Worm (Caenorhabditis elegans): ENCODE measurements around the gene F36H12.10.
"Not testable (repeated sequence)": the region's sequence is repeated elsewhere in the genome, so short reads cannot be mapped to it uniquely, and the experiment has no call there.

Gene F36H12.10

DNA sequence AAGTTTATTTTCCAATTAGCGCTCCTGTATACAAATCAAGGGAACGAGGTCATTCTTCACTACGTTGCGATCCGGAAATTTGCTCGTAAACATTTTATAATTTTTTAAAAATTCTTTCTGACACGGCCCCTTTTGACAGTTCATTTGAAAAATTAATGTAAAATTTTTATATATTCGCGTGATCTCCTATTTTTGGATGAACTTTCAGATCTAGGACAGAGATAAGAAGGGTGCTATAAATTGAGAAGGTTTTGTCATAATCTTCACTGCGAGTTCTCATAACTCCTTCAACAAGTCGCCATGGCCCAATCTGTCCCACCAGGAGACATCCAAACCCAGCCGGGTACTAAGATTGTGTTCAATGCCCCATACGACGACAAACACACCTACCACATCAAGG is 5.7 kb upstream of the F36H12.10 start, which contains the start of gene msp-19:
Gene msp-19, plus strand, starts transcription at position 301 of the 400 bp plus-strand sequence.
- not testable (repeated sequence) for TF ChIP-seq hlh-13 (GFP tag; optimal IDR thresholded peaks at IDR 0.05); unc-42 (tag; optimal IDR thresholded peaks at IDR 0.05); odd-2 (tag; optimal IDR thresholded peaks at IDR 0.05)

DNA sequence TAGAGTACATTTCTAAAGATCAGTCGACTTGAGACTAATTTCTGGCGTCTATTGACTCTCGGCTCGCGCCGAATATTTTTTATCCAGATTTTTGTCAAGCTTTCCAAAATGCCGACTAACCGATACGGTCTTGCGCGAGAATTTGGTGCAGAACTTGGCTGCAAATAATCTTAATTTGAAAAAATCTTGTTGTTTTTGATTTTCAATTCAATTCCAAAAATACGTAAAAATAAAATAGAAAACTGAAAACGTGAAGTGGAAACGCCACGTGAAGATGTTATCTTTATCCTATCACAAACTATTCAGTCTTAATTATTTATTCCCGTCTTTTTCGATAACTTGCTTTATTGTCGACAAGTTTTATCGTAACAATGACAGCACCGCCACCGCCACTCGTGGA is 3.8 kb upstream of the F36H12.10 start, which contains the start of gene ttbk-2.1:
Gene ttbk-2.1, plus strand, starts transcription at position 301 of the 400 bp plus-strand sequence.
- TF ChIP-seq lim-6, hlh-8, ttx-3 (tag; optimal IDR thresholded peaks at IDR 0.05): not testable (repeated sequence)

DNA sequence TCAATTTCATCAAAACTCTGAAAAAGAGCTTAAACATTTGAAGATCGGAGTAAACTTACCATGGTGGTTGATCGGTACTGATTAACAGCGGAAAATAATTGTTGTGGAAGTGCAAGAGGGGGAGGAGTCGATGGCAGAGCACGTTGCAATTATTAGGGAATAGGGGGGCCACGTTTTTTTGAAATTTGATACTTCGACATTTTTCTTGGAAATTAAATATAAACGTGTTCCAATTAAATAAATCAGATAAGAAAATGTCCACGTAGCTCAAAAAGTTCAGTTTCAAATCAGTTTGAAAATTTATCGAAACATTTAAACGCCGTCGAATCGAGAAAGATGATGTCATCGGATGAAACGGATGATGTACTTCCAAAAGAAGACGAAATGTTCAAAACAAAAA is 2.2 kb upstream of the F36H12.10 start, which contains the start of gene F36H12.9:
Gene F36H12.9, plus strand, starts transcription at position 301 of the 400 bp plus-strand sequence.
- TF ChIP-seq C08G9.2 (tag; optimal IDR thresholded peaks at IDR 0.05); hlh-13 (GFP tag; optimal IDR thresholded peaks at IDR 0.05); T23F11.4 (GFP tag; optimal IDR thresholded peaks at IDR 0.05): not testable (repeated sequence)

DNA sequence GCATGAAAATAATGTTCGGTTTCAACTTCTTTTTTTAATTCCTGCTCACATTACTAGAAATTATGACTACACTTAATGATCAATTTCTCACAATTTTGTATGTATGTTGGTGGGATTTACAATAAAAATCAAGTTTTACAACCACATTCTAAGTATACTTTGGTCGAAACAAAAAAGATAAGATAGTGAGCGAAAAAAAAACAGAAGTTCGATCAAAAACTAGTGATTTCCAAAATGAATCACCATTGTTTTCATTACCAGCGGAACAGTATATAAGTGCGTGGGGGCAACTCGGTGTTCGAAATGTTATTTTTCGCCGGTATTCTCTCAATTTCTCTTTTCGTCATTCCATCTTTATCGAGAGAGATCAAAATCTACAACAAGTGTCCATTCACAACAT is 24.0 kb downstream of the F36H12.10 start, which contains the start of gene thn-5:
Gene thn-5, plus strand, starts transcription at position 301 of the 400 bp plus-strand sequence.
- TF ChIP-seq nhr-11 (tag; optimal IDR thresholded peaks at IDR 0.05) = no peak
- no peak for TF ChIP-seq ceh-14 (tag; optimal IDR thresholded peaks at IDR 0.05)
- TF ChIP-seq ceh-9 (tag; optimal IDR thresholded peaks at IDR 0.05) = no peak
- no peak for TF ChIP-seq madf-2 (tag; optimal IDR thresholded peaks at IDR 0.05)
- no peak for TF ChIP-seq C38D4.7 (GFP tag; optimal IDR thresholded peaks at IDR 0.05)
- TF ChIP-seq syd-9 (tag; optimal IDR thresholded peaks at IDR 0.05) = no peak

DNA sequence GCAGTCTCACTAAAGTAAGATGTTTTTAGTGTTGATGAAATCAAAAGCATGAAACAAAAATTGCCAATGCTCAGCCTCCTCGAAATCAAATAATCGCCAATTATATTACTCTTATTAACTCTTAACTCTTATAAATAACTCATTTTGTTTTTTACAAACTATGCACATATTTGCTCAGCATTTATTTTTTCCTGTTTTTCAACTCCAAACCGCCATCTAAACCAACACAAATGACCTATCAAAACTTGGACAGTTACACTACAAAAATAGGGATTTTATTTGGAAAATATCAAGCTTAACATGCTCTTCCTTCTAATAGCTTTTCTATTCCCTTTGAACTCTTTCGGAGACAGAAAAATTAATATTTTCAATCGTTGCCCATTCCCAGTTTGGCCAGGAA is 26.0 kb downstream of the F36H12.10 start, which contains the start of gene thn-6:
Gene thn-6, plus strand, starts transcription at position 301 of the 400 bp plus-strand sequence.
- TF ChIP-seq hlh-15 (tag; optimal IDR thresholded peaks at IDR 0.05) (no peak), unc-86 (tag; optimal IDR thresholded peaks at IDR 0.05) (no peak), hlh-8 (tag; optimal IDR thresholded peaks at IDR 0.05) (no peak), K02D7.2 (tag; optimal IDR thresholded peaks at IDR 0.05) (no peak), sox-4 (tag; optimal IDR thresholded peaks at IDR 0.05) (no peak), ceh-6 (GFP tag; optimal IDR thresholded peaks at IDR 0.05) (no peak), ceh-19 (GFP tag; optimal IDR thresholded peaks at IDR 0.05) (no peak), unc-42 (tag; optimal IDR thresholded peaks at IDR 0.05) (no peak), pax-1 (tag; optimal IDR thresholded peaks at IDR 0.05) (no peak), ceh-45 (GFP tag; IDR thresholded peaks at IDR 0.05) (no peak), hlh-13 (GFP tag; optimal IDR thresholded peaks at IDR 0.05) (no peak), npax-4 (tag; optimal IDR thresholded peaks at IDR 0.05) (no peak), ceh-2 (tag; optimal IDR thresholded peaks at IDR 0.05) (no peak), syd-9 (tag; optimal IDR thresholded peaks at IDR 0.05) (no peak)

DNA sequence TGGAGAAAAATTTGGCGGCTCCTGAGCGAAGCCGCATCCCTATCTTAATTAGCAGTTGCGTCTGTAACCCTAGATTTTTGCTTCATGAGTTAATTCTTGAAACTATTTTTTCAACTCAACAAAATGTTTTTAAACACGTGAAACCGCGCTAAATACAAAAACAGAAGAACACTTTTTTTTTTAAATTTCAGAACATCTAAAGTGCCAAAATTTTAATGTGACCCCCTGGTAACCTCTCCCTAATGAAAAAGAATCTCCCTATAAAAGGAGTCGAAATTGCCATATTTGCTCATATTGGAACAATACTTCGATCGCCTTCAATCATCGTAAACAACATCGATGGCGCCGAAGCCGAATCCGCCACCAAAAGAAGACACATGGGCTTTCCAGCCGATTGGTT is 28.0 kb downstream of the F36H12.10 start, which contains the start of gene nsph-4.1:
Gene nsph-4.1, plus strand, starts transcription at position 301 of the 400 bp plus-strand sequence.
- not testable (repeated sequence) for TF ChIP-seq ceh-31, dve-1, unc-86 (tag; optimal IDR thresholded peaks at IDR 0.05)

DNA sequence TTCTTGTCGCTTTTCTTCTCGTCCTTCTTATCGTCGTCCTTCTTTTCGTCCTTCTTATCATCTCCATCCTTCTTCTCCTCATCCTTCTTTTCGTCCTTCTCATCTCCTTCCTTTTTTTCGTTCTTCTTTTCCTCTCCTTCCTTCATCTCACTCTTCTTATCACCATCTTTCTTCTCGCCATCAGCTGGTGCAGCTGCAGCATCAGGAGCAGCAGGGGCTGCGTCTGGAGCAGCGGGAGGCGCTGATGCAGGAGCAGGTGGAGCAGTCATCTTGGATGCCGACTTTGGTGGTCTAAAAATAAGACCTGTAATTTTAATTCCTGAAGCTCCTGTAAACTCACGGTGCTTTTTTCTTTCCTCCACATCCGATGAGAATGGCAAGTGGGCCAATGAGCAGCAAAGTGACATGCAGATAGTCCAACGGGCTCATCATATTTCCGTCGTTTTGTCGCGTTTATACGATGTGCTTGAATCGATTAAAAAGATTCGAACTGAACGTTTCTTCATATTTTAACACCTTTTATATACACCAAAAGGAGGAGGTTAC is 29.2 kb downstream of the F36H12.10 start, which contains the start of gene cylc-1:
Gene cylc-1, minus strand, starts transcription at position 496 of the 546 bp plus-strand sequence.
- TF ChIP-seq pag-3 (tag; optimal IDR thresholded peaks at IDR 0.05; ENCODE audit: borderline replicate concordance); unc-3 (GFP tag; conservative IDR thresholded peaks at IDR 0.05); unc-3 (tag; optimal IDR thresholded peaks at IDR 0.05); ceh-31 (tag; optimal IDR thresholded peaks at IDR 0.05): not testable (repeated sequence)

Data from whole organism, late embryonic.